ENCODE assay signal across 4 worm cellular contexts in genomic region chrV:13371336-13371735, ce11.
TF ChIP-seq lines count a peak whose summit lies in the region.

No protein-coding gene starts in this region.

TF ChIP-seq in whole organism, L1 larva, 84 proteins besides CTCF, POLR2A, EP300 and RAD21 (continued from another document and continues in another):
- peak; percentile 66 for TF ChIP-seq fos-1 (tag; optimal IDR thresholded peaks at IDR 0.05; lab: Kevin White, UChicago)
- TF ChIP-seq sptf-1 (tag; optimal IDR thresholded peaks at IDR 0.05; lab: Kevin White, UChicago): no peak
- peak; percentile 63 for TF ChIP-seq nhr-19 (GFP tag; conservative IDR thresholded peaks at IDR 0.05; lab: Robert Waterston, UW)
- TF ChIP-seq C34B4.2 (tag; optimal IDR thresholded peaks at IDR 0.05; lab: Kevin White, UChicago): no peak
- TF ChIP-seq sox-4 (tag; optimal IDR thresholded peaks at IDR 0.05; lab: Kevin White, UChicago): no peak
- TF ChIP-seq unc-98 (GFP tag; IDR thresholded peaks at IDR 0.05; lab: Robert Waterston, UW): no peak
- no peak for TF ChIP-seq sup-37 (GFP tag; optimal IDR thresholded peaks at IDR 0.05; lab: Kevin White, UChicago)
- peak; percentile 63 for TF ChIP-seq swsn-7 (tag; optimal IDR thresholded peaks at IDR 0.05; lab: Kevin White, UChicago)
- TF ChIP-seq unc-130 (tag; optimal IDR thresholded peaks at IDR 0.05; lab: Kevin White, UChicago): peak; percentile 59
- TF ChIP-seq efl-1 (optimal IDR thresholded peaks at IDR 0.05; lab: Kevin White, UChicago): peak; percentile 14 to 44
- peak in 1 of 2 experiments; percentile 94 for TF ChIP-seq efl-1 (GFP tag; optimal IDR thresholded peaks at IDR 0.05 in 1 of 2; lab: Kevin White, UChicago)
- TF ChIP-seq zag-1 (tag; optimal IDR thresholded peaks at IDR 0.05; lab: Kevin White, UChicago): no peak
- peak; percentile 62 for TF ChIP-seq irx-1 (tag; optimal IDR thresholded peaks at IDR 0.05; lab: Kevin White, UChicago)
- peak in 1 of 2 experiments; percentile 68 for TF ChIP-seq mdl-1 (tag; optimal IDR thresholded peaks at IDR 0.05; lab: Kevin White, UChicago)
- TF ChIP-seq unc-30 (tag; optimal IDR thresholded peaks at IDR 0.05; lab: Kevin White, UChicago): no peak
- no peak for TF ChIP-seq ceh-90 (tag; optimal IDR thresholded peaks at IDR 0.05; lab: Kevin White, UChicago)
- TF ChIP-seq Y116A8C.19 (tag; optimal IDR thresholded peaks at IDR 0.05; lab: Kevin White, UChicago; ENCODE audit: borderline replicate concordance): no peak
- peak; percentile 63 to 75 for TF ChIP-seq lsy-2 (tag; optimal IDR thresholded peaks at IDR 0.05; lab: Kevin White, UChicago)
- peak; percentile 26 for TF ChIP-seq lir-3 (tag; optimal IDR thresholded peaks at IDR 0.05; lab: Kevin White, UChicago; ENCODE audit: poor library complexity)
- no peak for TF ChIP-seq fkh-8 (tag; optimal IDR thresholded peaks at IDR 0.05; lab: Kevin White, UChicago)
- no peak for TF ChIP-seq pag-3 (tag; optimal IDR thresholded peaks at IDR 0.05; lab: Kevin White, UChicago; ENCODE audit: borderline replicate concordance, insufficient read depth)
- peak; percentile 5 for TF ChIP-seq skn-1 (tag; optimal IDR thresholded peaks at IDR 0.05; lab: Kevin White, UChicago)
- no peak for TF ChIP-seq nhr-11 (tag; optimal IDR thresholded peaks at IDR 0.05; lab: Kevin White, UChicago)
- TF ChIP-seq pax-3 (tag; optimal IDR thresholded peaks at IDR 0.05; lab: Kevin White, UChicago): no peak
- peak; percentile 100 for TF ChIP-seq nhr-85 (tag; lab: Kevin White, UChicago)
- no peak for TF ChIP-seq mab-9 (GFP tag; IDR thresholded peaks at IDR 0.05; lab: Robert Waterston, UW)
- TF ChIP-seq tlp-1 (tag; optimal IDR thresholded peaks at IDR 0.05; lab: Kevin White, UChicago): no peak
- TF ChIP-seq F16B12.6 (tag; optimal IDR thresholded peaks at IDR 0.05; lab: Kevin White, UChicago): no peak
- TF ChIP-seq lin-13 (GFP tag; optimal IDR thresholded peaks at IDR 0.05; lab: Kevin White, UChicago): peak; percentile 54
- peak in 2 of 3 experiments; percentile 23 to 63 for TF ChIP-seq dpl-1 (GFP tag; optimal IDR thresholded peaks at IDR 0.05; lab: Kevin White, UChicago)
- peak; percentile 57 for TF ChIP-seq ztf-4 (tag; optimal IDR thresholded peaks at IDR 0.05; lab: Kevin White, UChicago)
- TF ChIP-seq mef-2 (tag; optimal IDR thresholded peaks at IDR 0.05; lab: Kevin White, UChicago): no peak
- peak; percentile 81 for TF ChIP-seq mep-1 (tag; optimal IDR thresholded peaks at IDR 0.05; lab: Kevin White, UChicago)

TF ChIP-seq in whole organism, L2 larva, 48 proteins besides CTCF, POLR2A, EP300 and RAD21 (continued from another document):
- peak; percentile 92 for TF ChIP-seq ceh-16 (tag; optimal IDR thresholded peaks at IDR 0.05; lab: Kevin White, UChicago)
- no peak for TF ChIP-seq nhr-23 (tag; optimal IDR thresholded peaks at IDR 0.05; lab: Kevin White, UChicago)
- TF ChIP-seq ceh-82 (tag; optimal IDR thresholded peaks at IDR 0.05; lab: Kevin White, UChicago): no peak
- peak; percentile 77 for TF ChIP-seq sem-4 (tag; optimal IDR thresholded peaks at IDR 0.05; lab: Kevin White, UChicago)
- peak; percentile 76 for TF ChIP-seq crh-2 (tag; optimal IDR thresholded peaks at IDR 0.05; lab: Kevin White, UChicago)
- peak; percentile 35 for TF ChIP-seq C34F6.9 (tag; optimal IDR thresholded peaks at IDR 0.05; lab: Kevin White, UChicago)
- TF ChIP-seq R02D3.7 (tag; optimal IDR thresholded peaks at IDR 0.05; lab: Kevin White, UChicago): no peak
- TF ChIP-seq gmeb-1 (tag; optimal IDR thresholded peaks at IDR 0.05; lab: Kevin White, UChicago): peak; percentile 63
- TF ChIP-seq unc-62 (GFP tag; optimal IDR thresholded peaks at IDR 0.05; lab: Kevin White, UChicago): no peak
- TF ChIP-seq nhr-6 (tag; optimal IDR thresholded peaks at IDR 0.05; lab: Kevin White, UChicago): no peak
- peak; percentile 87 for TF ChIP-seq nhr-129 (tag; optimal IDR thresholded peaks at IDR 0.05; lab: Kevin White, UChicago)
- peak; percentile 89 for TF ChIP-seq nhr-21 (tag; optimal IDR thresholded peaks at IDR 0.05; lab: Kevin White, UChicago)
- no peak for TF ChIP-seq ZK546.5 (tag; optimal IDR thresholded peaks at IDR 0.05; lab: Kevin White, UChicago)
- TF ChIP-seq unc-55 (GFP tag; optimal IDR thresholded peaks at IDR 0.05; lab: Kevin White, UChicago): no peak
- peak; percentile 79 for TF ChIP-seq egl-27 (tag; optimal IDR thresholded peaks at IDR 0.05; lab: Kevin White, UChicago)
- TF ChIP-seq nhr-12 (tag; optimal IDR thresholded peaks at IDR 0.05; lab: Kevin White, UChicago): no peak
- TF ChIP-seq F13H6.1 (tag; optimal IDR thresholded peaks at IDR 0.05; lab: Kevin White, UChicago): peak; percentile 83
- TF ChIP-seq nhr-25 (tag; optimal IDR thresholded peaks at IDR 0.05; lab: Kevin White, UChicago): peak; percentile 99
- no peak for TF ChIP-seq ama-1 (optimal IDR thresholded peaks at IDR 0.05; lab: Kevin White, UChicago)
- no peak for TF ChIP-seq mbf-1 (tag; optimal IDR thresholded peaks at IDR 0.05; lab: Kevin White, UChicago)
- TF ChIP-seq mdl-1 (tag; optimal IDR thresholded peaks at IDR 0.05; lab: Kevin White, UChicago): peak in 1 of 2 experiments; percentile 48
- TF ChIP-seq ztf-4 (tag; optimal IDR thresholded peaks at IDR 0.05; lab: Kevin White, UChicago): peak; percentile 58
- TF ChIP-seq sma-3 (GFP tag; optimal IDR thresholded peaks at IDR 0.05; lab: Kevin White, UChicago): peak; percentile 81

TF ChIP-seq in whole organism, L3 larva, 47 proteins besides CTCF, POLR2A, EP300 and RAD21 (continued from another document):
- TF ChIP-seq nhr-43 (tag; optimal IDR thresholded peaks at IDR 0.05; lab: Kevin White, UChicago; ENCODE audit: poor library complexity, severe bottlenecking): peak; percentile 86
- peak; percentile 99 for TF ChIP-seq nhr-23 (tag; optimal IDR thresholded peaks at IDR 0.05; lab: Kevin White, UChicago)
- TF ChIP-seq lin-39 (tag; optimal IDR thresholded peaks at IDR 0.05; lab: Kevin White, UChicago): no peak
- peak; percentile 12 for TF ChIP-seq mdl-1 (tag; optimal IDR thresholded peaks at IDR 0.05; lab: Kevin White, UChicago)
- peak; percentile 13 for TF ChIP-seq snpc-4 (tag; optimal IDR thresholded peaks at IDR 0.05; lab: Kevin White, UChicago)
- no peak for TF ChIP-seq unc-39 (tag; optimal IDR thresholded peaks at IDR 0.05; lab: Kevin White, UChicago)
- TF ChIP-seq elt-2 (tag; optimal IDR thresholded peaks at IDR 0.05; lab: Kevin White, UChicago): peak; percentile 1
- peak; percentile 23 for TF ChIP-seq lsy-12 (tag; optimal IDR thresholded peaks at IDR 0.05; lab: Kevin White, UChicago)
- TF ChIP-seq ceh-28 (tag; optimal IDR thresholded peaks at IDR 0.05; lab: Kevin White, UChicago): peak; percentile 46
- TF ChIP-seq egl-27 (tag; optimal IDR thresholded peaks at IDR 0.05; lab: Kevin White, UChicago): peak; percentile 50
- peak; percentile 13 for TF ChIP-seq nfya-1 (tag; optimal IDR thresholded peaks at IDR 0.05; lab: Kevin White, UChicago; ENCODE audit: insufficient read depth)
- no peak for TF ChIP-seq ZK546.5 (tag; optimal IDR thresholded peaks at IDR 0.05; lab: Kevin White, UChicago)
- TF ChIP-seq unc-62 (GFP tag; optimal IDR thresholded peaks at IDR 0.05; lab: Kevin White, UChicago): peak; percentile 43
- no peak for TF ChIP-seq nhr-76 (tag; optimal IDR thresholded peaks at IDR 0.05; lab: Kevin White, UChicago)
- TF ChIP-seq nhr-67 (tag; optimal IDR thresholded peaks at IDR 0.05; lab: Kevin White, UChicago): no peak
- peak; percentile 41 for TF ChIP-seq jun-1 (tag; optimal IDR thresholded peaks at IDR 0.05; lab: Kevin White, UChicago)

TF ChIP-seq in whole organism, L4 larva, 104 proteins besides CTCF, POLR2A, EP300 and RAD21 (continued from another document):
- TF ChIP-seq cey-2 (tag; optimal IDR thresholded peaks at IDR 0.05; lab: Kevin White, UChicago; ENCODE audit: borderline replicate concordance, insufficient read depth): peak; percentile 1
- TF ChIP-seq dmd-6 (GFP tag; IDR thresholded peaks at IDR 0.05; lab: Robert Waterston, UW): peak; percentile 19; the same call in 1 of the 2 replicates
- no peak for TF ChIP-seq ZK546.5 (tag; optimal IDR thresholded peaks at IDR 0.05; lab: Kevin White, UChicago)
- peak; percentile 46 for TF ChIP-seq ama-1 (optimal IDR thresholded peaks at IDR 0.05; lab: Kevin White, UChicago)
- peak; percentile 90 for TF ChIP-seq nhr-28 (tag; optimal IDR thresholded peaks at IDR 0.05; lab: Kevin White, UChicago)
- no peak for TF ChIP-seq dmd-9 (GFP tag; IDR thresholded peaks at IDR 0.05; lab: Robert Waterston, UW)
- peak; percentile 57 for TF ChIP-seq mxl-3 (GFP tag; optimal IDR thresholded peaks at IDR 0.05; lab: Kevin White, UChicago)
- TF ChIP-seq pqm-1 (tag; optimal IDR thresholded peaks at IDR 0.05; lab: Kevin White, UChicago): no peak
- peak; percentile 49 for TF ChIP-seq mes-2 (tag; optimal IDR thresholded peaks at IDR 0.05; lab: Kevin White, UChicago; ENCODE audit: poor library complexity, severe bottlenecking)
- TF ChIP-seq aha-1 (tag; lab: Kevin White, UChicago): peak; percentile 96
